Worm (Caenorhabditis elegans): ENCODE results near the gene snrp-40.1.

ce11 chrX:11281148-11281547, 18.4 kb downstream of the snrp-40.1 start, which contains the start of gene F38B2.6:
- TF ChIP-seq sox-4 (tag; optimal IDR thresholded peaks at IDR 0.05) (no peak), skn-1 (tag; optimal IDR thresholded peaks at IDR 0.05) (no peak), ztf-11 (tag; optimal IDR thresholded peaks at IDR 0.05) (no peak), tbx-2 (tag; optimal IDR thresholded peaks at IDR 0.05) (no peak), nhr-11 (tag; optimal IDR thresholded peaks at IDR 0.05) (no peak), lin-39 (tag; optimal IDR thresholded peaks at IDR 0.05) (no peak), snu-23 (GFP tag; optimal IDR thresholded peaks at IDR 0.05) (no peak), jun-1 (tag; optimal IDR thresholded peaks at IDR 0.05) (no peak), lsy-2 (tag; optimal IDR thresholded peaks at IDR 0.05) (no peak), nhr-12 (tag; optimal IDR thresholded peaks at IDR 0.05) (no peak), sup-37 (GFP tag; optimal IDR thresholded peaks at IDR 0.05) (no peak), ztf-4 (tag; optimal IDR thresholded peaks at IDR 0.05) (no peak), unc-98 (GFP tag; IDR thresholded peaks at IDR 0.05) (no peak)

Measured in whole organism, L1 larva.